Worm (Caenorhabditis elegans): ENCODE results near the gene nspe-4.

Gene nspe-4

DNA sequence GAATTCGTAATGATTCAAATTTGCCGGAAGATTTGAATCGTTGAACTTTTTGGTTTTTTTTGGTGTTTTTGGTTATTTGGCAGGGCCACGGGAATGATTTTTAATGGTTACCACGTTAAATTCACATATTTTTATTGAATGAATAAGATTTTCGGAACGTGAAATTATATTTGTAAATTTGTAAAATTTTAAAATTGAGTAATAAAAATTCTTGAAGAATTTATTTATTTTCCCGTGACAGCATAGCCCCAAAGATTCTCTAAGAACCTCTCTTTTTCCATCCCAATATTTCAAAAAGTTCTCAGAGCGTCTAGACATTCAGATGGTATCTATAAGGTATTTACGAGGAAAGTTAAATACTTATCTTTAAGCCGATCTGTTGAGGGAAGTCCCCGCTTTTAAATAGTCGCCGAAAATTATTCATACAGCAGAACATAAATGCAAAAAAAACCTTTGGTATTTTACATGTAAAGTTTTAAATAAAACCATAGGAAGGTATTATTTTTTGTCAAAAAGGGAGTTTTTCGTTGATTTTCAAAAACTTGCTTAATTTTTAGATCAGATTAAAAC is 22.5 kb downstream of the nspe-4 start, which contains the start of gene Y38E10A.17:
Y38E10A.17 (minus strand) TSS at position 51 of the 570 bp plus-strand sequence.
- no peak for TF ChIP-seq ceh-62 (tag; optimal IDR thresholded peaks at IDR 0.05)
- TF ChIP-seq jun-1 (tag; optimal IDR thresholded peaks at IDR 0.05): no peak
- TF ChIP-seq madf-5 (GFP tag; IDR thresholded peaks at IDR 0.05): no peak
- no peak for TF ChIP-seq nhr-48 (tag; optimal IDR thresholded peaks at IDR 0.05)
- no peak for TF ChIP-seq skn-1 (tag; optimal IDR thresholded peaks at IDR 0.05)
- no peak for TF ChIP-seq cey-2 (tag; optimal IDR thresholded peaks at IDR 0.05; ENCODE audit: borderline replicate concordance, insufficient read depth)
- TF ChIP-seq dmd-6 (GFP tag; IDR thresholded peaks at IDR 0.05): no peak
- no peak for TF ChIP-seq tag-97 (GFP tag; IDR thresholded peaks at IDR 0.05)
- no peak for TF ChIP-seq madf-9 (GFP tag; conservative IDR thresholded peaks at IDR 0.05)
- TF ChIP-seq pqm-1 (tag; optimal IDR thresholded peaks at IDR 0.05): no peak
- TF ChIP-seq fos-1 (tag; optimal IDR thresholded peaks at IDR 0.05): no peak
- no peak for TF ChIP-seq mep-1 (tag; optimal IDR thresholded peaks at IDR 0.05)

DNA sequence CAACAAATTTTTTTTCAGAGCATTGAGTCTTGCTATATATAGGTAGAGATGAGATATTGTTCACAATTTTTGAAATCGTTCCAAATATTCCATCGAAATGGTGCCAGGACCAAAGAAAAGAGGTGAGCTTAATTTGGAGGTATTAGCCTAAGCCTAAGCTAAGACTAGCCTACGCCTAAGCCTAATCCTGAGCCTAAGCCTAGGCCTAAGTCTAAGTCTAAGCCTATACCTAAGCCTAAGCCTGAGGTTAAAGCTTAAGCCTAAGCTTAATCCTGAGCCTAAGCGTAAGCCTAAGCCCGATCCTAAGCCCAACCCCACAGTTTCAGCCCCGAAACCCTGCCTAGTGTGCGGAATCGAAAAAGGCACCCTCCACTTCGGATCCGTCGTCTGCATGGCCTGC is 24.3 kb downstream of the nspe-4 start, which contains the start of gene nhr-234:
nhr-234 (plus strand) TSS at position 77 of the 400 bp plus-strand sequence.
- TF ChIP-seq aha-1 (tag) (peak; percentile 23), zip-2 (tag; optimal IDR thresholded peaks at IDR 0.05) (no peak)

DNA sequence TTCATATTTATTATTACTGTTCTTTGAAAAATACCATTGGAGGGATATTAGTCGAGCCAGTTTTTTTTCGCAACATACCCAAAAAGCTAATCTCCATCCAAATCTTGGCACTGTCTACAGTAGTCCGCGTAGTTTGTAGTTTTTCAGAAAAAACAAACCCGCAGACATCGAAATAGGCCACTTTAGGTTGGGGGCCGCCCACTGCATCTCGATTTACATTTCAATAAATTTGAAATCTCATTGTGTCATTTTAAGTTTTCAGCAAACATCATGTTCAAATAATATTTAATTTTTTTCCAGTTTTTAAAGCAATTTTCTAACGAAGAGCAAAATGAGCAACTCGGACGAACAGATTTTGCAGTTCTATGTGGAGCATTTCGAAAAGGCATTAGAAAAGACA is 28.1 kb downstream of the nspe-4 start, which contains the start of gene nhr-235:
nhr-235 (plus strand) TSS at position 301 of the 400 bp plus-strand sequence.
- no peak for TF ChIP-seq nhr-28 (tag; optimal IDR thresholded peaks at IDR 0.05)
- no peak for TF ChIP-seq snpc-1.2 (GFP tag; IDR thresholded peaks at IDR 0.05)
- no peak for TF ChIP-seq F49E8.2 (tag; optimal IDR thresholded peaks at IDR 0.05; ENCODE audit: borderline replicate concordance)
- TF ChIP-seq gei-8 (GFP tag; optimal IDR thresholded peaks at IDR 0.05): no peak
- no peak for TF ChIP-seq nhr-76 (tag; optimal IDR thresholded peaks at IDR 0.05)
- no peak for TF ChIP-seq snpc-4 (tag; optimal IDR thresholded peaks at IDR 0.05)
- TF ChIP-seq mxl-3 (GFP tag; optimal IDR thresholded peaks at IDR 0.05): no peak
- no peak for TF ChIP-seq duxl-1 (tag; optimal IDR thresholded peaks at IDR 0.05; ENCODE audit: poor library complexity)
- no peak for TF ChIP-seq nhr-10 (tag; optimal IDR thresholded peaks at IDR 0.05)
- no peak for TF ChIP-seq mdt-29 (GFP tag; IDR thresholded peaks at IDR 0.05)
- TF ChIP-seq set-16 (GFP tag; IDR thresholded peaks at IDR 0.05): no peak
- no peak for TF ChIP-seq dpl-1 (GFP tag; optimal IDR thresholded peaks at IDR 0.05)
- TF ChIP-seq skn-1 (tag; optimal IDR thresholded peaks at IDR 0.05): no peak
- no peak for TF ChIP-seq nhr-41 (GFP tag; IDR thresholded peaks at IDR 0.05)
- no peak for TF ChIP-seq nhr-111 (GFP tag; optimal IDR thresholded peaks at IDR 0.05)
- TF ChIP-seq lir-3 (tag; optimal IDR thresholded peaks at IDR 0.05): no peak
- no peak for TF ChIP-seq cey-2 (tag; optimal IDR thresholded peaks at IDR 0.05; ENCODE audit: borderline replicate concordance, insufficient read depth)
- TF ChIP-seq ceh-44 (GFP tag; IDR thresholded peaks at IDR 0.05): no peak
- no peak for TF ChIP-seq daf-16 (GFP tag; optimal IDR thresholded peaks at IDR 0.05)
- TF ChIP-seq daf-16 (tag; optimal IDR thresholded peaks at IDR 0.05): no peak
- no peak for TF ChIP-seq spr-1 (tag; optimal IDR thresholded peaks at IDR 0.05)

ce11 chrII:12651208-12651607 is 38.9 kb downstream of the nspe-4 start:
- TF ChIP-seq dmd-8 (GFP tag; IDR thresholded peaks at IDR 0.05) (peak; percentile 77), egl-43 (GFP tag; IDR thresholded peaks at IDR 0.05) (peak; percentile 58; the same call in 1 of the 2 replicates), set-16 (GFP tag; IDR thresholded peaks at IDR 0.05) (peak; percentile 31; the same call in 1 of the 2 replicates)

ce11 chrII:12654447-12654846 is 42.1 kb downstream of the nspe-4 start, which contains the start of gene rgs-4:
Gene rgs-4, plus strand, starts transcription at chrII:12654747.
- no peak for TF ChIP-seq ZK546.5 (tag; optimal IDR thresholded peaks at IDR 0.05)
- TF ChIP-seq Y5F2A.4 (GFP tag; optimal IDR thresholded peaks at IDR 0.05): no peak

All from whole organism, L4 larva.